Worm (Caenorhabditis elegans): ENCODE data around the gene mel-11.

Gene mel-11

ce11 chrII:9407469-9407868 is 49.1 kb downstream of the mel-11 start, which contains the start of gene arrd-2:
Gene arrd-2, plus strand, starts transcription at chrII:9407769.
- TF ChIP-seq dao-5 (tag; optimal IDR thresholded peaks at IDR 0.05), result no peak
- no peak for TF ChIP-seq W03F9.2 (tag; optimal IDR thresholded peaks at IDR 0.05)
- TF ChIP-seq him-1 (tag; optimal IDR thresholded peaks at IDR 0.05), result no peak

- TF ChIP-seq W03F9.2 (tag; optimal IDR thresholded peaks at IDR 0.05) (no peak), him-1 (tag; optimal IDR thresholded peaks at IDR 0.05) (no peak), dao-5 (tag; optimal IDR thresholded peaks at IDR 0.05) (no peak)
Measured at ce11 chrII:9411497-9411896, 53.2 kb downstream of the mel-11 start, which contains the start of gene M176.9. Gene M176.9, minus strand, starts transcription at chrII:9411597.

ce11 chrII:9412086-9412608 is 53.8 kb downstream of the mel-11 start, which contains the start of gene arrd-3:
Gene arrd-3, plus strand, starts transcription at chrII:9412558.
- TF ChIP-seq dao-5 (tag; optimal IDR thresholded peaks at IDR 0.05), result no peak
- no peak for TF ChIP-seq him-1 (tag; optimal IDR thresholded peaks at IDR 0.05)
- no peak for TF ChIP-seq W03F9.2 (tag; optimal IDR thresholded peaks at IDR 0.05)

ce11 chrII:9416381-9417276 is 58.3 kb downstream of the mel-11 start, which contains the start of the genes gss-1 and chch-3:
Gene gss-1, minus strand, starts transcription at chrII:9416431.
Gene chch-3, plus strand, starts transcription at chrII:9417013.
- TF ChIP-seq dao-5 (tag; optimal IDR thresholded peaks at IDR 0.05) (no peak), W03F9.2 (tag; optimal IDR thresholded peaks at IDR 0.05) (peak; percentile 81)

ce11 chrII:9418065-9418567 is 59.8 kb downstream of the mel-11 start, which contains the start of the genes M176.4 and M176.16:
Gene M176.4, plus strand, starts transcription at chrII:9418365.
Gene M176.16, plus strand, starts transcription at chrII:9418517.
- TF ChIP-seq him-1 (tag; optimal IDR thresholded peaks at IDR 0.05), result no peak
- no peak for TF ChIP-seq dao-5 (tag; optimal IDR thresholded peaks at IDR 0.05)
- no peak for TF ChIP-seq W03F9.2 (tag; optimal IDR thresholded peaks at IDR 0.05)
